Fruit fly (Drosophila melanogaster) whole organism, embryonic: Measurements from ENCODE around the gene Gr98d.
A peak's percentile ranks its signal among the peaks of the same experiment; 100 is the strongest.

Source experiments
- Atf6 ChIP-seq: fragments of 200-800 bp; sonication (Bioruptor generic); IDR thresholded peaks from 2 replicates; pipeline ENCODE4 v1.3.6; 2022; ENCODE audit warnings: missing biosample characterization, missing genetic modification characterization
- CG10147 ChIP-seq: fragments of 200-800 bp; sonication (Bioruptor generic); optimal IDR thresholded peaks from 2 replicates; lab custom pipeline; 2019; ENCODE audit warnings: missing biosample characterization, mild to moderate bottlenecking, missing genetic modification characterization, moderate library complexity
- CG10654 ChIP-seq: fragments of 200-800 bp; sonication (Bioruptor generic); optimal IDR thresholded peaks from 2 replicates; lab custom pipeline; 2016; ENCODE audit warnings: missing biosample characterization, missing genetic modification characterization
- CG12942 ChIP-seq: fragments of 200-800 bp; sonication (Bioruptor generic); optimal IDR thresholded peaks from 3 replicates; lab custom pipeline; 2016; ENCODE audit warnings: missing biosample characterization, missing genetic modification characterization
- CG15011 ChIP-seq: fragments of 200-800 bp; sonication (Bioruptor generic); optimal IDR thresholded peaks from 3 replicates; lab custom pipeline; 2018; ENCODE audit warnings: missing biosample characterization, mild to moderate bottlenecking, missing genetic modification characterization
- CG17612 ChIP-seq: fragments of 200-800 bp; sonication (Bioruptor generic); IDR thresholded peaks from 2 replicates; pipeline ENCODE4 v1.3.6; 2022; ENCODE audit warnings: missing biosample characterization, missing genetic modification characterization
- CG2116 ChIP-seq: fragments of 200-800 bp; sonication (Bioruptor generic); optimal IDR thresholded peaks from 3 replicates; lab custom pipeline; 2018; ENCODE audit warnings: missing biosample characterization, mild to moderate bottlenecking, missing genetic modification characterization
- CG2202 ChIP-seq: fragments of 200-800 bp; sonication (Bioruptor generic); optimal IDR thresholded peaks from 2 replicates; lab custom pipeline; 2018; ENCODE audit warnings: missing biosample characterization, mild to moderate bottlenecking, missing genetic modification characterization
- CG2875 ChIP-seq: fragments of 200-800 bp; sonication (Bioruptor generic); optimal IDR thresholded peaks from 2 replicates; lab custom pipeline; 2017; ENCODE audit warnings: missing biosample characterization, mild to moderate bottlenecking, missing genetic modification characterization, missing genetic modification reagents
- CG30403 ChIP-seq: fragments of 200-800 bp; sonication (Bioruptor generic); optimal IDR thresholded peaks from 3 replicates; lab custom pipeline; 2016; ENCODE audit warnings: missing biosample characterization, missing genetic modification characterization
- CG3065 ChIP-seq: fragments of 200-800 bp; sonication (Bioruptor generic); optimal IDR thresholded peaks from 2 replicates; lab custom pipeline; 2016; ENCODE audit warnings: missing biosample characterization, missing genetic modification characterization
- CG31441 ChIP-seq: fragments of 200-800 bp; sonication (Bioruptor generic); IDR thresholded peaks from 2 replicates; pipeline ENCODE4 v1.3.6; 2022; ENCODE audit warnings: missing biosample characterization, missing genetic modification characterization
- CG32532 ChIP-seq: fragments of 200-800 bp; sonication (Bioruptor generic); IDR thresholded peaks from 2 replicates; pipeline ENCODE4 v1.3.6; 2022; ENCODE audit warnings: missing biosample characterization, missing genetic modification characterization
- CG33213 ChIP-seq: fragments of 200-800 bp; sonication (Bioruptor generic); optimal IDR thresholded peaks from 3 replicates; lab custom pipeline; 2016; ENCODE audit warnings: missing biosample characterization, missing genetic modification characterization
- CG4328 ChIP-seq: fragments of 200-800 bp; sonication (Bioruptor generic); optimal IDR thresholded peaks from 3 replicates; lab custom pipeline; 2017; ENCODE audit warnings: missing biosample characterization, missing genetic modification reagents, missing genetic modification characterization
- CG5953 ChIP-seq: fragments of 200-800 bp; sonication (Bioruptor generic); IDR thresholded peaks from 2 replicates; pipeline ENCODE4 v1.3.6; 2022; ENCODE audit warnings: missing biosample characterization, missing genetic modification characterization
- CG6175 ChIP-seq: fragments of 200-800 bp; sonication (Bioruptor generic); IDR thresholded peaks from 3 replicates; pipeline ENCODE4 v1.3.6; 2022; ENCODE audit warnings: missing biosample characterization, missing genetic modification characterization
- CG7556 ChIP-seq: fragments of 200-800 bp; sonication (Bioruptor generic); optimal IDR thresholded peaks from 2 replicates; lab custom pipeline; 2017; ENCODE audit warnings: missing biosample characterization, mild to moderate bottlenecking, missing genetic modification characterization
- CG8765 ChIP-seq: fragments of 200-800 bp; sonication (Bioruptor generic); IDR thresholded peaks from 2 replicates; pipeline ENCODE4 v1.3.6; 2022; ENCODE audit warnings: missing biosample characterization, missing genetic modification characterization
- CG8944 ChIP-seq: fragments of 200-800 bp; sonication (Bioruptor generic); optimal IDR thresholded peaks from 3 replicates; lab custom pipeline; 2016; ENCODE audit warnings: missing biosample characterization, missing genetic modification characterization
- CG9215 ChIP-seq: fragments of 200-800 bp; sonication (Bioruptor generic); IDR thresholded peaks from 2 replicates; pipeline ENCODE4 v1.3.6; 2022; ENCODE audit warnings: missing biosample characterization, missing genetic modification characterization
- CG9727 ChIP-seq: fragments of 200-800 bp; sonication (Bioruptor generic); optimal IDR thresholded peaks from 3 replicates; lab custom pipeline; 2017; ENCODE audit warnings: missing biosample characterization, mild to moderate bottlenecking, missing genetic modification characterization
- H2.0 ChIP-seq: fragments of 200-800 bp; sonication (Bioruptor generic); IDR thresholded peaks from 2 replicates; pipeline ENCODE4 v1.3.6; 2022; ENCODE audit warnings: missing biosample characterization, missing genetic modification characterization
- HLH54F ChIP-seq: fragments of 200-800 bp; sonication (Bioruptor generic); optimal IDR thresholded peaks from 3 replicates; lab custom pipeline; 2016; ENCODE audit warnings: missing biosample characterization, missing genetic modification characterization
- MESR4 ChIP-seq: fragments of 200-800 bp; sonication (Bioruptor generic); optimal IDR thresholded peaks from 2 replicates; lab custom pipeline; 2018; ENCODE audit warnings: missing biosample characterization, mild to moderate bottlenecking, missing genetic modification characterization, moderate library complexity
- Myb ChIP-seq: fragments of 200-800 bp; sonication (Bioruptor generic); optimal IDR thresholded peaks from 2 replicates; lab custom pipeline; 2016; ENCODE audit warnings: missing biosample characterization, missing genetic modification characterization
- NfI ChIP-seq: fragments of 200-800 bp; sonication (Bioruptor generic); optimal IDR thresholded peaks from 3 replicates; lab custom pipeline; 2018; ENCODE audit warnings: missing biosample characterization, mild to moderate bottlenecking, missing genetic modification characterization, moderate library complexity
- Opbp ChIP-seq: fragments of 200-800 bp; sonication (Bioruptor generic); IDR thresholded peaks from 3 replicates; pipeline ENCODE4 v1.3.6; 2022; ENCODE audit warnings: missing biosample characterization, missing genetic modification characterization; ENCODE audit not compliant: partially characterized antibody
- Sin3A ChIP-seq: fragments of >200 bp; optimal IDR thresholded peaks from 2 replicates; lab custom pipeline; 2018
- Sry-δ ChIP-seq: fragments of 200-800 bp; sonication (Bioruptor generic); optimal IDR thresholded peaks from 2 replicates; lab custom pipeline; 2016; ENCODE audit warnings: missing biosample characterization, missing genetic modification characterization
- Taf1 ChIP-seq: fragments of 200-800 bp; sonication (Bioruptor generic); IDR thresholded peaks from 2 replicates; pipeline ENCODE4 v1.3.6; 2022; ENCODE audit warnings: missing biosample characterization, missing genetic modification characterization
- Trl ChIP-seq, 3 experiments: fragments of >200 bp in 2 of 3; fragments of 200-800 bp in 1 of 3; sonication (Bioruptor generic) in 1 of 3; optimal IDR thresholded peaks; 2 replicates in 1 of 3; 3 replicates in 2 of 3; lab custom pipeline; 2016 to 2017; ENCODE audit warnings: missing biosample characterization in 1 of 3, missing genetic modification characterization in 1 of 3
- bcd ChIP-seq: fragments of 200-800 bp; sonication (Bioruptor generic); optimal IDR thresholded peaks from 2 replicates; lab custom pipeline; 2017; ENCODE audit warnings: missing biosample characterization, mild to moderate bottlenecking, missing genetic modification characterization
- br ChIP-seq: fragments of >200 bp; optimal IDR thresholded peaks from 2 replicates; lab custom pipeline; 2017
- cas ChIP-seq: fragments of 200-800 bp; sonication (Bioruptor generic); IDR thresholded peaks from 2 replicates; pipeline ENCODE4 v1.3.6; 2022; ENCODE audit warnings: missing biosample characterization, missing genetic modification characterization
- croc ChIP-seq: fragments of 200-800 bp; sonication (Bioruptor generic); conservative IDR thresholded peaks from 3 replicates; pipeline ENCODE4 v1.3.6; 2022; ENCODE audit warnings: missing biosample characterization, missing genetic modification characterization
- dmrt11E ChIP-seq: fragments of 200-800 bp; sonication (Bioruptor generic); optimal IDR thresholded peaks from 3 replicates; lab custom pipeline; 2018; ENCODE audit warnings: missing biosample characterization, mild to moderate bottlenecking, missing genetic modification characterization, moderate library complexity
- ewg ChIP-seq: fragments of 200-800 bp; sonication (Bioruptor generic); optimal IDR thresholded peaks from 3 replicates; lab custom pipeline; 2017; ENCODE audit warnings: mild to moderate bottlenecking, missing biosample characterization, missing genetic modification reagents, missing genetic modification characterization
- fd102C ChIP-seq: fragments of 200-800 bp; sonication (Bioruptor generic); optimal IDR thresholded peaks from 2 replicates; lab custom pipeline; 2018; ENCODE audit warnings: missing biosample characterization, mild to moderate bottlenecking, missing genetic modification characterization, moderate library complexity
- fd3F ChIP-seq: fragments of 200-800 bp; sonication (Bioruptor generic); optimal IDR thresholded peaks from 2 replicates; lab custom pipeline; 2018; ENCODE audit warnings: missing biosample characterization, mild to moderate bottlenecking, missing genetic modification characterization, moderate library complexity
- gce ChIP-seq: fragments of 200-800 bp; sonication (Bioruptor generic); IDR thresholded peaks from 3 replicates; pipeline ENCODE4 v1.3.6; 2022; ENCODE audit warnings: missing biosample characterization, missing genetic modification characterization
- gsb-n ChIP-seq: fragments of 200-800 bp; sonication (Bioruptor generic); optimal IDR thresholded peaks from 3 replicates; lab custom pipeline; 2018; ENCODE audit warnings: missing biosample characterization, mild to moderate bottlenecking, missing genetic modification characterization
- jing ChIP-seq: fragments of 200-800 bp; sonication (Bioruptor generic); optimal IDR thresholded peaks from 2 replicates; lab custom pipeline; 2018; ENCODE audit warnings: missing biosample characterization, mild to moderate bottlenecking, missing genetic modification characterization
- jumu ChIP-seq: fragments of 200-800 bp; sonication (Bioruptor generic); optimal IDR thresholded peaks from 3 replicates; lab custom pipeline; 2016; ENCODE audit warnings: missing biosample characterization, missing genetic modification characterization
- lov ChIP-seq, 2 experiments: fragments of 200-800 bp in 1 of 2; fragments of >200 bp in 1 of 2; sonication (Bioruptor generic) in 1 of 2; IDR thresholded peaks in 1 of 2; optimal IDR thresholded peaks in 1 of 2; 2 replicates in 1 of 2; 3 replicates in 1 of 2; pipeline versions ENCODE4 v1.3.6 to Lab custom; 2017 to 2022; ENCODE audit warnings: missing biosample characterization in 1 of 2, missing genetic modification characterization in 1 of 2
- pb ChIP-seq: fragments of 200-800 bp; sonication (Bioruptor generic); optimal IDR thresholded peaks from 3 replicates; lab custom pipeline; 2016; ENCODE audit warnings: missing biosample characterization, missing genetic modification characterization
- psq ChIP-seq: fragments of 200-800 bp; sonication (Bioruptor generic); optimal IDR thresholded peaks from 2 replicates; lab custom pipeline; 2017; ENCODE audit warnings: missing biosample characterization, missing genetic modification characterization
- sug ChIP-seq: fragments of 200-800 bp; optimal IDR thresholded peaks from 2 replicates; lab custom pipeline; 2019; ENCODE audit warnings: missing biosample characterization, mild to moderate bottlenecking, missing genetic modification characterization, moderate library complexity
- tx ChIP-seq: fragments of 200-800 bp; sonication (Bioruptor generic); optimal IDR thresholded peaks from 2 replicates; lab custom pipeline; 2016; ENCODE audit warnings: missing biosample characterization, missing genetic modification characterization
- unc-4 ChIP-seq: fragments of 200-800 bp; sonication (Bioruptor generic); IDR thresholded peaks from 2 replicates; pipeline ENCODE4 v1.3.6; 2022; ENCODE audit warnings: missing biosample characterization, missing genetic modification characterization; ENCODE audit not compliant: partially characterized antibody
- yki ChIP-seq: fragments of >200 bp; optimal IDR thresholded peaks from 3 replicates; lab custom pipeline; 2018

Gene Gr98d

dm6 chr3R:27569706-27570105, 23.9 kb downstream of the Gr98d start (continued):
- TF ChIP-seq CG31441 (GFP tag; lab: Robert Waterston, UW) (no peak; the same call in 1 of the 2 replicates), H2.0 (GFP tag; lab: Robert Waterston, UW) (peak; percentile 86), cas (GFP tag; lab: Robert Waterston, UW) (peak; percentile 64), CG2116 (GFP tag; lab: Kevin White, UChicago) (peak; percentile 25), fd3F (GFP tag; lab: Kevin White, UChicago) (peak; percentile 72), MESR4 (GFP tag; lab: Kevin White, UChicago) (no peak), ewg (GFP tag; lab: Kevin White, UChicago) (peak; percentile 49), HLH54F (GFP tag; lab: Kevin White, UChicago) (peak; percentile 63), br (lab: Kevin White, UChicago) (no peak), Sry-δ (GFP tag; lab: Kevin White, UChicago) (peak; percentile 64), CG32532 (peak; percentile 94), Sin3A (lab: Kevin White, UChicago) (no peak), CG3065 (no peak), CG10654 (GFP tag; lab: Kevin White, UChicago) (peak; percentile 86), Atf6 (GFP tag; lab: Robert Waterston, UW) (peak; percentile 94), NfI (GFP tag; lab: Kevin White, UChicago) (peak; percentile 69), yki (no peak), croc (GFP tag; lab: Robert Waterston, UW) (peak; percentile 67), lov (optimal IDR thresholded peaks at IDR 0.05; lab: Kevin White, UChicago) (no peak), lov (GFP tag; IDR thresholded peaks at IDR 0.05; lab: Robert Waterston, UW) (peak; percentile 73; the same call in 1 of the 3 replicates), CG8765 (GFP tag; lab: Robert Waterston, UW) (no peak), CG7556 (GFP tag; lab: Kevin White, UChicago) (peak; percentile 73), CG12942 (GFP tag; lab: Kevin White, UChicago) (peak; percentile 71), CG15011 (peak; percentile 78), gce (GFP tag; lab: Robert Waterston, UW) (peak; percentile 70; the same call in 1 of the 3 replicates), jing (GFP tag; lab: Kevin White, UChicago) (no peak), CG10147 (GFP tag; lab: Kevin White, UChicago) (peak; percentile 90), CG4328 (GFP tag; lab: Kevin White, UChicago) (peak; percentile 78), psq (GFP tag; lab: Kevin White, UChicago) (peak; percentile 36), Myb (GFP tag; lab: Kevin White, UChicago) (peak; percentile 62), CG30403 (peak; percentile 84), CG5953 (GFP tag; lab: Robert Waterston, UW) (peak; percentile 84), fd102C (GFP tag; lab: Kevin White, UChicago) (no peak), CG17612 (GFP tag; lab: Robert Waterston, UW) (peak; percentile 78), CG2202 (tag; lab: Kevin White, UChicago) (no peak), bcd (GFP tag; lab: Kevin White, UChicago) (peak; percentile 90), CG33213 (GFP tag; lab: Kevin White, UChicago) (peak; percentile 91), CG8944 (GFP tag; lab: Kevin White, UChicago) (peak; percentile 79), jumu (GFP tag; lab: Kevin White, UChicago) (peak; percentile 87), CG9215 (GFP tag; lab: Robert Waterston, UW) (peak; percentile 77), unc-4 (GFP tag; lab: Robert Waterston, UW) (no peak), CG2875 (GFP tag; lab: Kevin White, UChicago) (peak; percentile 48), pb (GFP tag; lab: Kevin White, UChicago) (peak; percentile 90), tx (GFP tag; lab: Kevin White, UChicago) (peak; percentile 65), sug (tag; lab: Kevin White, UChicago) (peak; percentile 83), dmrt11E (no peak), CG6175 (GFP tag; lab: Robert Waterston, UW) (peak; percentile 76; the same call in 2 of the 3 replicates), Taf1 (GFP tag; lab: Robert Waterston, UW) (peak; percentile 88), Opbp (GFP tag; lab: Robert Waterston, UW) (no peak), CG9727 (peak; percentile 87), Trl (optimal IDR thresholded peaks at IDR 0.05; lab: Kevin White, UChicago) (no peak), Trl (GFP tag; optimal IDR thresholded peaks at IDR 0.05; lab: Kevin White, UChicago) (peak; percentile 82), gsb-n (tag; lab: Kevin White, UChicago) (no peak)
